Fruit fly (Drosophila melanogaster) whole organism, embryonic: ENCODE data around the gene CG2124.

ENCODE experiments used
- B-H1 ChIP-seq: fragments of 200-800 bp; sonication (Bioruptor generic); IDR thresholded peaks from 3 replicates; pipeline ENCODE4 v1.3.6; 2022; ENCODE audit warnings: missing biosample characterization, missing genetic modification characterization
- Bteb2 ChIP-seq: fragments of 200-800 bp; sonication (Bioruptor generic); optimal IDR thresholded peaks from 2 replicates; lab custom pipeline; 2016; ENCODE audit warnings: missing biosample characterization, missing genetic modification characterization
- CG11695 ChIP-seq: fragments of 200-800 bp; sonication (Bioruptor generic); IDR thresholded peaks from 3 replicates; pipeline ENCODE4 v1.3.6; 2022; ENCODE audit warnings: missing biosample characterization, missing genetic modification characterization
- CG13287 ChIP-seq: fragments of 200-800 bp; sonication (Bioruptor generic); IDR thresholded peaks from 2 replicates; pipeline ENCODE4 v1.3.6; 2022; ENCODE audit warnings: missing biosample characterization, missing genetic modification characterization; ENCODE audit not compliant: partially characterized antibody
- CG13775 ChIP-seq: fragments of 200-800 bp; sonication (Bioruptor generic); optimal IDR thresholded peaks from 3 replicates; lab custom pipeline; 2017; ENCODE audit warnings: missing biosample characterization, mild to moderate bottlenecking, missing genetic modification characterization
- CG14014 ChIP-seq: fragments of 200-800 bp; sonication (Bioruptor generic); IDR thresholded peaks from 2 replicates; pipeline ENCODE4 v1.3.6; 2022; ENCODE audit warnings: missing biosample characterization, missing genetic modification characterization
- CG14050 ChIP-seq: fragments of 200-800 bp; sonication (Bioruptor generic); IDR thresholded peaks from 3 replicates; pipeline ENCODE4 v1.3.6; 2022; ENCODE audit warnings: missing biosample characterization, missing genetic modification characterization
- CG17568 ChIP-seq: fragments of 200-800 bp; sonication (Bioruptor generic); optimal IDR thresholded peaks from 2 replicates; lab custom pipeline; 2018; ENCODE audit warnings: missing biosample characterization, mild to moderate bottlenecking, missing genetic modification characterization, moderate library complexity
- CG17802 ChIP-seq: fragments of 200-800 bp; sonication (Bioruptor generic); optimal IDR thresholded peaks from 2 replicates; lab custom pipeline; 2018; ENCODE audit warnings: missing biosample characterization, mild to moderate bottlenecking, missing genetic modification characterization, moderate library complexity
- CG18476 ChIP-seq: fragments of 200-800 bp; sonication (Bioruptor generic); optimal IDR thresholded peaks from 2 replicates; lab custom pipeline; 2016; ENCODE audit warnings: missing biosample characterization, mild to moderate bottlenecking, missing genetic modification characterization
- CG2889 ChIP-seq: fragments of 200-800 bp; sonication (Bioruptor generic); IDR thresholded peaks from 3 replicates; pipeline ENCODE4 v1.3.6; 2022; ENCODE audit warnings: missing biosample characterization, missing genetic modification characterization
- CG31388 ChIP-seq: fragments of 200-800 bp; sonication (Bioruptor generic); optimal IDR thresholded peaks from 2 replicates; lab custom pipeline; 2016; ENCODE audit warnings: missing biosample characterization, missing genetic modification characterization
- CG32772 ChIP-seq: fragments of 200-800 bp; sonication (Bioruptor generic); IDR thresholded peaks from 2 replicates; pipeline ENCODE4 v1.3.6; 2022; ENCODE audit warnings: missing biosample characterization, missing genetic modification characterization
- CG33213 ChIP-seq: fragments of 200-800 bp; sonication (Bioruptor generic); optimal IDR thresholded peaks from 3 replicates; lab custom pipeline; 2016; ENCODE audit warnings: missing biosample characterization, missing genetic modification characterization
- CG3838 ChIP-seq: fragments of 200-800 bp; sonication (Bioruptor generic); optimal IDR thresholded peaks from 3 replicates; lab custom pipeline; 2016; ENCODE audit warnings: missing biosample characterization, missing genetic modification characterization
- CG4404 ChIP-seq: fragments of 200-800 bp; sonication (Bioruptor generic); IDR thresholded peaks from 2 replicates; pipeline ENCODE4 v1.3.6; 2022; ENCODE audit warnings: missing biosample characterization, missing genetic modification characterization
- CG4424 ChIP-seq: fragments of 200-800 bp; sonication (Bioruptor generic); optimal IDR thresholded peaks from 3 replicates; lab custom pipeline; 2016; ENCODE audit warnings: missing biosample characterization, missing genetic modification characterization
- CG6683 ChIP-seq: fragments of 200-800 bp; sonication (Bioruptor generic); optimal IDR thresholded peaks from 2 replicates; lab custom pipeline; 2017; ENCODE audit warnings: missing biosample characterization, mild to moderate bottlenecking, missing genetic modification characterization, missing genetic modification reagents
- CG6813 ChIP-seq: fragments of 200-800 bp; sonication (Bioruptor generic); optimal IDR thresholded peaks from 2 replicates; lab custom pipeline; 2017; ENCODE audit warnings: missing biosample characterization, missing genetic modification characterization, mild to moderate bottlenecking, moderate library complexity, missing genetic modification reagents
- CG7357 ChIP-seq: fragments of 200-800 bp; sonication (Bioruptor generic); IDR thresholded peaks from 3 replicates; pipeline ENCODE4 v1.3.6; 2022; ENCODE audit warnings: missing biosample characterization, missing genetic modification characterization
- D19A ChIP-seq: fragments of 200-800 bp; optimal IDR thresholded peaks from 3 replicates; lab custom pipeline; 2019; ENCODE audit warnings: missing biosample characterization, mild to moderate bottlenecking, missing genetic modification characterization, moderate library complexity
- Drgx ChIP-seq: fragments of 200-800 bp; sonication (Bioruptor generic); IDR thresholded peaks from 2 replicates; pipeline ENCODE4 v1.3.6; 2022; ENCODE audit warnings: missing biosample characterization, missing genetic modification characterization
- ERR ChIP-seq: fragments of 200-800 bp; sonication (Bioruptor generic); optimal IDR thresholded peaks from 2 replicates; lab custom pipeline; 2016; ENCODE audit warnings: missing biosample characterization, missing genetic modification characterization
- Ets65A ChIP-seq: fragments of 200-800 bp; sonication (Bioruptor generic); peaks from one replicate; lab custom pipeline; 2016; ENCODE audit warnings: missing biosample characterization, missing genetic modification characterization
- Fer1 ChIP-seq: fragments of 200-800 bp; sonication (Bioruptor generic); optimal IDR thresholded peaks from 2 replicates; lab custom pipeline; 2017; ENCODE audit warnings: missing biosample characterization, mild to moderate bottlenecking, missing genetic modification characterization
- Myb ChIP-seq: fragments of 200-800 bp; sonication (Bioruptor generic); optimal IDR thresholded peaks from 2 replicates; lab custom pipeline; 2016; ENCODE audit warnings: missing biosample characterization, missing genetic modification characterization
- NC2α ChIP-seq: fragments of 200-800 bp; sonication (Bioruptor generic); optimal IDR thresholded peaks from 2 replicates; lab custom pipeline; 2016; ENCODE audit warnings: missing biosample characterization, missing genetic modification characterization
- NFAT ChIP-seq: fragments of 200-800 bp; sonication (Bioruptor generic); IDR thresholded peaks from 2 replicates; pipeline ENCODE4 v1.3.6; 2022; ENCODE audit warnings: missing biosample characterization, missing genetic modification characterization
- Neu2 ChIP-seq: fragments of 200-800 bp; sonication (Bioruptor generic); optimal IDR thresholded peaks from 3 replicates; lab custom pipeline; 2016; ENCODE audit warnings: missing biosample characterization, missing genetic modification characterization, borderline replicate concordance
- Scr ChIP-seq: fragments of 200-800 bp; sonication (Bioruptor generic); IDR thresholded peaks from 2 replicates; pipeline ENCODE4 v1.3.6; 2022; ENCODE audit warnings: missing biosample characterization, missing genetic modification characterization; ENCODE audit not compliant: partially characterized antibody
- Vsx1 ChIP-seq: fragments of 200-800 bp; sonication (Bioruptor generic); optimal IDR thresholded peaks from 2 replicates; lab custom pipeline; 2017; ENCODE audit warnings: missing biosample characterization, mild to moderate bottlenecking, missing genetic modification characterization, missing genetic modification reagents
- bcd ChIP-seq: fragments of 200-800 bp; sonication (Bioruptor generic); optimal IDR thresholded peaks from 2 replicates; lab custom pipeline; 2017; ENCODE audit warnings: missing biosample characterization, mild to moderate bottlenecking, missing genetic modification characterization
- bowl ChIP-seq: fragments of 200-800 bp; sonication (Bioruptor generic); IDR thresholded peaks from 2 replicates; pipeline ENCODE4 v1.3.6; 2022; ENCODE audit warnings: missing biosample characterization, missing genetic modification characterization
- ci ChIP-seq: fragments of 200-800 bp; sonication (Bioruptor generic); IDR thresholded peaks from 3 replicates; pipeline ENCODE4 v1.3.6; 2022; ENCODE audit warnings: missing biosample characterization, missing genetic modification characterization
- crc ChIP-seq: fragments of 200-800 bp; sonication (Bioruptor generic); optimal IDR thresholded peaks from 2 replicates; lab custom pipeline; 2016; ENCODE audit warnings: missing biosample characterization, missing genetic modification characterization
- disco-r ChIP-seq: fragments of 200-800 bp; sonication (Bioruptor generic); optimal IDR thresholded peaks from 2 replicates; lab custom pipeline; 2016; ENCODE audit warnings: missing biosample characterization, missing genetic modification characterization
- dmrt99B ChIP-seq: fragments of 200-800 bp; sonication (Bioruptor generic); optimal IDR thresholded peaks from 2 replicates; lab custom pipeline; 2018; ENCODE audit warnings: missing biosample characterization, mild to moderate bottlenecking, missing genetic modification characterization, moderate library complexity
- dpn ChIP-seq, 2 experiments: fragments of 200-800 bp; sonication (Bioruptor generic); optimal IDR thresholded peaks; 3 replicates each; lab custom pipeline; 2016; ENCODE audit warnings: missing biosample characterization in 2 of 2, missing genetic modification characterization in 2 of 2
- fu2 ChIP-seq: fragments of 200-800 bp; sonication (Bioruptor generic); optimal IDR thresholded peaks from 2 replicates; lab custom pipeline; 2016; ENCODE audit warnings: missing biosample characterization, missing genetic modification characterization
- gem ChIP-seq: fragments of 200-800 bp; sonication (Bioruptor generic); optimal IDR thresholded peaks from 2 replicates; lab custom pipeline; 2019; ENCODE audit warnings: missing biosample characterization, mild to moderate bottlenecking, missing genetic modification characterization, moderate library complexity
- h ChIP-seq: fragments of >200 bp; optimal IDR thresholded peaks from 2 replicates; lab custom pipeline; 2017
- ken ChIP-seq: fragments of 200-800 bp; sonication (Bioruptor generic); IDR thresholded peaks from 3 replicates; pipeline ENCODE4 v1.3.6; 2022; ENCODE audit warnings: missing biosample characterization, missing genetic modification characterization
- kni ChIP-seq: fragments of 200-800 bp; sonication (Bioruptor generic); optimal IDR thresholded peaks from 3 replicates; lab custom pipeline; 2017; ENCODE audit warnings: mild to moderate bottlenecking, missing biosample characterization, missing genetic modification reagents, missing genetic modification characterization
- maf-S ChIP-seq: fragments of 200-800 bp; sonication (Bioruptor generic); optimal IDR thresholded peaks from 2 replicates; lab custom pipeline; 2016; ENCODE audit warnings: missing biosample characterization, missing genetic modification characterization
- mld ChIP-seq: fragments of 200-800 bp; sonication (Bioruptor generic); IDR thresholded peaks from 3 replicates; pipeline ENCODE4 v1.3.6; 2022; ENCODE audit warnings: missing biosample characterization, missing genetic modification characterization; ENCODE audit not compliant: partially characterized antibody
- oc ChIP-seq: fragments of 200-800 bp; sonication (Bioruptor generic); optimal IDR thresholded peaks from 2 replicates; lab custom pipeline; 2018; ENCODE audit warnings: missing biosample characterization, mild to moderate bottlenecking, missing genetic modification characterization, moderate library complexity
- row ChIP-seq: fragments of 200-800 bp; sonication (Bioruptor generic); IDR thresholded peaks from 3 replicates; pipeline ENCODE4 v1.3.6; 2022; ENCODE audit warnings: missing biosample characterization, missing genetic modification characterization
- sna ChIP-seq: fragments of 200-800 bp; sonication (Bioruptor generic); IDR thresholded peaks from 2 replicates; pipeline ENCODE4 v1.3.6; 2022; ENCODE audit warnings: missing biosample characterization, missing genetic modification characterization; ENCODE audit not compliant: partially characterized antibody
- tx ChIP-seq: fragments of 200-800 bp; sonication (Bioruptor generic); optimal IDR thresholded peaks from 2 replicates; lab custom pipeline; 2016; ENCODE audit warnings: missing biosample characterization, missing genetic modification characterization
- vnd ChIP-seq: fragments of 200-800 bp; sonication (Bioruptor generic); IDR thresholded peaks from 3 replicates; pipeline ENCODE4 v1.3.6; 2022; ENCODE audit warnings: missing biosample characterization, missing genetic modification characterization; ENCODE audit not compliant: partially characterized antibody
- zfh1 ChIP-seq: fragments of 200-800 bp; sonication (Bioruptor generic); IDR thresholded peaks from 3 replicates; pipeline ENCODE4 v1.3.6; 2022; ENCODE audit warnings: missing biosample characterization, missing genetic modification characterization
- zfh2 ChIP-seq: fragments of 200-800 bp; sonication (Bioruptor generic); optimal IDR thresholded peaks from 2 replicates; lab custom pipeline; 2016; ENCODE audit warnings: missing biosample characterization, missing genetic modification characterization

Gene CG2124

dm6 chrX:10557432-10557831 is 38.5 kb upstream of the CG2124 start (continued):
- TF ChIP-seq CG18476 (no peak), kni (no peak), D19A (peak; percentile 63), Myb (no peak), CG3838 (GFP tag; lab: Kevin White, UChicago) (no peak), CG14014 (GFP tag; lab: Robert Waterston, UW) (no peak), CG13775 (GFP tag; lab: Kevin White, UChicago) (no peak), tx (GFP tag; lab: Kevin White, UChicago) (no peak), CG4404 (GFP tag; lab: Robert Waterston, UW) (peak; percentile 32; the same call in 1 of the 2 replicates), fu2 (no peak), CG2889 (no peak), CG13287 (GFP tag; lab: Robert Waterston, UW) (no peak), CG6683 (no peak), zfh1 (GFP tag; lab: Robert Waterston, UW) (peak; percentile 72), vnd (GFP tag; lab: Robert Waterston, UW) (no peak), CG11695 (0 out of 3 replicates have a peak, but pooled peaks have one; percentile 36), Vsx1 (GFP tag; lab: Kevin White, UChicago) (no peak), NC2α (no peak), bcd (peak; percentile 20), h (lab: Kevin White, UChicago) (no peak), ken (GFP tag; lab: Robert Waterston, UW) (peak; percentile 6; the same call in 1 of the 3 replicates), mld (GFP tag; lab: Robert Waterston, UW) (no peak), Scr (GFP tag; lab: Robert Waterston, UW) (no peak), CG6813 (GFP tag; lab: Kevin White, UChicago) (no peak), CG14050 (GFP tag; lab: Robert Waterston, UW) (no peak), CG33213 (no peak), disco-r (GFP tag; lab: Kevin White, UChicago) (no peak), Fer1 (GFP tag; lab: Kevin White, UChicago) (no peak), row (GFP tag; lab: Robert Waterston, UW) (peak; percentile 64), dmrt99B (tag; lab: Kevin White, UChicago) (peak; percentile 64), Drgx (peak; percentile 85), bowl (no peak), ci (GFP tag; lab: Robert Waterston, UW) (peak; percentile 53; the same call in 2 of the 3 replicates), CG17568 (GFP tag; lab: Kevin White, UChicago) (no peak), crc (GFP tag; lab: Kevin White, UChicago) (no peak), CG4424 (peak; percentile 39), Bteb2 (GFP tag; lab: Kevin White, UChicago) (no peak), oc (tag; lab: Kevin White, UChicago) (peak; percentile 9), NFAT (GFP tag; lab: Robert Waterston, UW) (no peak), CG17802 (tag; lab: Kevin White, UChicago) (no peak), sna (no peak; the same call in 1 of the 2 replicates), dpn (GFP tag; optimal IDR thresholded peaks at IDR 0.05; lab: Kevin White, UChicago) (peak in 1 of 2 experiments; percentile 30), ERR (GFP tag; lab: Kevin White, UChicago) (no peak), CG32772 (GFP tag; lab: Robert Waterston, UW) (peak; percentile 46; the same call in 1 of the 2 replicates), B-H1 (GFP tag; lab: Robert Waterston, UW) (no peak), gem (tag; lab: Kevin White, UChicago) (peak; percentile 65), CG31388 (GFP tag; lab: Kevin White, UChicago) (no peak), zfh2 (GFP tag; lab: Kevin White, UChicago) (no peak), maf-S (no peak), CG7357 (0 out of 3 replicates have a peak, but pooled peaks have one; percentile 19), Neu2 (GFP tag; lab: Kevin White, UChicago) (no peak), Ets65A (GFP tag; lab: Kevin White, UChicago) (no peak)
